Fruit fly (Drosophila melanogaster): ENCODE results near the gene CG1090.

Gene CG1090

dm6 chr3R:4394117-4394516, 34.4 kb downstream of the CG1090 start, which contains the start of gene CG34112:
Gene CG34112 (minus strand): TSS chr3R:4394259.
- peak; percentile 17 for TF ChIP-seq CG3163 (GFP tag; optimal IDR thresholded peaks at IDR 0.05)
- peak; percentile 32 for TF ChIP-seq cg (GFP tag; optimal IDR thresholded peaks at IDR 0.05)
- TF ChIP-seq Med (GFP tag) = peak; percentile 57
- no peak for TF ChIP-seq GATAe (GFP tag; conservative IDR thresholded peaks at IDR 0.05)
- TF ChIP-seq corto (GFP tag; optimal IDR thresholded peaks at IDR 0.05) = no peak
- TF ChIP-seq NFAT (GFP tag; IDR thresholded peaks at IDR 0.05) = peak; percentile 17; the same call in 1 of the 2 replicates
- no peak for TF ChIP-seq CG8478 (optimal IDR thresholded peaks at IDR 0.05)
- TF ChIP-seq Deaf1 (tag; optimal IDR thresholded peaks at IDR 0.05) = peak; percentile 78
- 0 out of 3 replicates have a peak, but pooled peaks have one; percentile 34 for TF ChIP-seq ci (GFP tag; IDR thresholded peaks at IDR 0.05)
- TF ChIP-seq hkb (optimal IDR thresholded peaks at IDR 0.05) = no peak
- 0 out of 2 replicates have a peak, but pooled peaks have one; percentile 13 for TF ChIP-seq hkb (GFP tag; IDR thresholded peaks at IDR 0.05)
- no peak for TF ChIP-seq CG7271 (tag; optimal IDR thresholded peaks at IDR 0.05)
- no peak for TF ChIP-seq Asciz (GFP tag; optimal IDR thresholded peaks at IDR 0.05)
- no peak for TF ChIP-seq E2f2 (GFP tag; IDR thresholded peaks at IDR 0.05)
- no peak for TF ChIP-seq fu2 (GFP tag; optimal IDR thresholded peaks at IDR 0.05)
- TF ChIP-seq tin (GFP tag; optimal IDR thresholded peaks at IDR 0.05) = no peak
- no peak for TF ChIP-seq Gug (GFP tag; IDR thresholded peaks at IDR 0.05)
- TF ChIP-seq CG43689 (GFP tag; IDR thresholded peaks at IDR 0.05) = no peak
- TF ChIP-seq CG6683 (GFP tag; optimal IDR thresholded peaks at IDR 0.05) = no peak
- TF ChIP-seq prd (optimal IDR thresholded peaks at IDR 0.05) = no peak
- no peak for TF ChIP-seq prd (GFP tag; IDR thresholded peaks at IDR 0.05)
- no peak for TF ChIP-seq Hr3 (GFP tag; optimal IDR thresholded peaks at IDR 0.05)
- TF ChIP-seq lmd (GFP tag; IDR thresholded peaks at IDR 0.05) = no peak
- TF ChIP-seq CG42726 (GFP tag; IDR thresholded peaks at IDR 0.05; ENCODE audit: partially characterized antibody) = no peak
- peak; percentile 88 for TF ChIP-seq CG12769 (tag; optimal IDR thresholded peaks at IDR 0.05)
- peak in 1 of 2 experiments; percentile 6 for TF ChIP-seq Trl (optimal IDR thresholded peaks at IDR 0.05)
- no peak for TF ChIP-seq Trl (GFP tag; optimal IDR thresholded peaks at IDR 0.05)
- TF ChIP-seq pum (GFP tag; optimal IDR thresholded peaks at IDR 0.05) = no peak
- TF ChIP-seq slp2 (GFP tag; optimal IDR thresholded peaks at IDR 0.05) = no peak
- peak; percentile 1 for TF ChIP-seq CG17359 (tag; optimal IDR thresholded peaks at IDR 0.05)
- 0 out of 2 replicates have a peak, but pooled peaks have one; percentile 28 for TF ChIP-seq vvl (GFP tag; IDR thresholded peaks at IDR 0.05)
- TF ChIP-seq tll (GFP tag; optimal IDR thresholded peaks at IDR 0.05) = no peak
- TF ChIP-seq CG15514 (GFP tag; optimal IDR thresholded peaks at IDR 0.05) = peak; percentile 24
- TF ChIP-seq Mrtf (GFP tag; IDR thresholded peaks at IDR 0.05) = no peak
- TF ChIP-seq Hr39 (optimal IDR thresholded peaks at IDR 0.05) = no peak
- no peak for TF ChIP-seq Nf-YC (tag; optimal IDR thresholded peaks at IDR 0.05)
- TF ChIP-seq CG5180 (GFP tag; optimal IDR thresholded peaks at IDR 0.05) = peak; percentile 83
- no peak for TF ChIP-seq Sox100B (GFP tag; optimal IDR thresholded peaks at IDR 0.05)
- no peak for TF ChIP-seq CG8290 (GFP tag; optimal IDR thresholded peaks at IDR 0.05)
- peak in 1 of 2 experiments; percentile 33 for TF ChIP-seq CG8290 (tag; optimal IDR thresholded peaks at IDR 0.05)
- TF ChIP-seq Dref (GFP tag; IDR thresholded peaks at IDR 0.05) = no peak
- TF ChIP-seq CG8388 (GFP tag; optimal IDR thresholded peaks at IDR 0.05) = no peak

All from whole organism, embryonic.